Worm (Caenorhabditis elegans) whole organism, young adult: Measurements from ENCODE around the gene ZK742.6.

Experiments
- B0336.3 ChIP-seq: fragments of 200-800 bp; sonication (Bioruptor generic); IDR thresholded peaks from 2 replicates; pipeline ENCODE4 v1.3.6; 2022; ENCODE audit warnings: missing genetic modification characterization, missing compliant biosample characterization
- C17E4.6 ChIP-seq: fragments of 200-800 bp; sonication (Bioruptor generic); IDR thresholded peaks from 2 replicates; pipeline ENCODE4 v1.3.6; 2022; ENCODE audit warnings: missing genetic modification reagents, missing genetic modification characterization, missing compliant biosample characterization
- F33H1.4 ChIP-seq: fragments of 200-800 bp; sonication (Bioruptor generic); IDR thresholded peaks from 2 replicates; pipeline ENCODE4 v1.3.6; 2022; ENCODE audit warnings: missing genetic modification reagents, missing genetic modification characterization, missing compliant biosample characterization
- F39B2.1 ChIP-seq: fragments of 200-800 bp; sonication (Bioruptor generic); IDR thresholded peaks from 2 replicates; pipeline ENCODE4 v1.3.6; 2022; ENCODE audit warnings: missing genetic modification reagents, missing genetic modification characterization, missing compliant biosample characterization
- Y53G8AR.9 ChIP-seq: fragments of 200-800 bp; sonication (Bioruptor generic); conservative IDR thresholded peaks from 2 replicates; pipeline ENCODE4 v1.3.6; 2022; ENCODE audit warnings: missing genetic modification reagents, missing genetic modification characterization, missing compliant biosample characterization
- akir-1 ChIP-seq: fragments of 200-800 bp; sonication (Bioruptor generic); optimal IDR thresholded peaks from 2 replicates; lab custom pipeline; 2018; ENCODE audit warnings: mild to moderate bottlenecking, missing genetic modification characterization, moderate library complexity, missing compliant biosample characterization
- atf-7 ChIP-seq: sonication (generic microtip); optimal IDR thresholded peaks from 2 replicates; lab custom pipeline; 2017; ENCODE audit warnings: mild to moderate bottlenecking, missing genetic modification characterization, missing compliant biosample characterization
- attf-6 ChIP-seq: fragments of 200-800 bp; sonication (Bioruptor generic); IDR thresholded peaks from 2 replicates; pipeline ENCODE4 v1.3.6; 2022; ENCODE audit warnings: missing genetic modification reagents, missing genetic modification characterization, missing compliant biosample characterization
- ccch-3 ChIP-seq: fragments of 200-800 bp; sonication (Bioruptor generic); optimal IDR thresholded peaks from 2 replicates; lab custom pipeline; 2018; ENCODE audit warnings: mild to moderate bottlenecking, missing genetic modification characterization, missing compliant biosample characterization
- cebp-1 ChIP-seq, 2 experiments: fragments of 200-800 bp in 1 of 2; sonication (Bioruptor generic) in 1 of 2; sonication (generic microtip) in 1 of 2; IDR thresholded peaks in 1 of 2; optimal IDR thresholded peaks in 1 of 2; 2 replicates each; pipeline versions ENCODE4 v1.3.6 to Lab custom; 2017 to 2022; ENCODE audit warnings: missing compliant biosample characterization in 2 of 2, missing genetic modification characterization in 2 of 2, mild to moderate bottlenecking in 1 of 2, missing genetic modification reagents in 1 of 2, moderate library complexity in 1 of 2
- ceh-58 ChIP-seq: fragments of 200-800 bp; sonication (Bioruptor generic); IDR thresholded peaks from 2 replicates; pipeline ENCODE4 v1.3.6; 2022; ENCODE audit warnings: missing genetic modification characterization, missing compliant biosample characterization
- dox-1 ChIP-seq: fragments of 200-800 bp; sonication (Bioruptor generic); IDR thresholded peaks from 2 replicates; pipeline ENCODE4 v1.3.6; 2022; ENCODE audit warnings: missing genetic modification reagents, missing genetic modification characterization, missing compliant biosample characterization
- efl-1 ChIP-seq: fragments of 150-350 bp; optimal IDR thresholded peaks from 2 replicates; lab custom pipeline; 2014; ENCODE audit warnings: missing biosample characterization, missing genetic modification reagents, missing genetic modification characterization
- egrh-3 ChIP-seq: fragments of 200-800 bp; sonication (Bioruptor generic); IDR thresholded peaks from 2 replicates; pipeline ENCODE4 v1.3.6; 2022; ENCODE audit warnings: missing genetic modification reagents, missing genetic modification characterization, missing compliant biosample characterization
- hlh-12 ChIP-seq: sonication (generic microtip); optimal IDR thresholded peaks from 2 replicates; lab custom pipeline; 2016; ENCODE audit warnings: missing genetic modification characterization, missing compliant biosample characterization
- hsf-1 ChIP-seq: fragments of 200-800 bp; sonication (Bioruptor generic); IDR thresholded peaks from 2 replicates; pipeline ENCODE4 v1.3.6; 2022; ENCODE audit warnings: missing genetic modification reagents, missing genetic modification characterization, missing compliant biosample characterization
- let-607 ChIP-seq, 2 experiments: fragments of 200-800 bp in 1 of 2; sonication (Bioruptor generic) in 1 of 2; sonication (generic microtip) in 1 of 2; optimal IDR thresholded peaks; 2 replicates each; lab custom pipeline; 2016 to 2018; ENCODE audit warnings: mild to moderate bottlenecking in 2 of 2, missing compliant biosample characterization in 2 of 2, missing genetic modification characterization in 2 of 2, moderate library complexity in 2 of 2, missing genotype in 1 of 2
- lin-26 ChIP-seq: fragments of 200-800 bp; sonication (Bioruptor generic); IDR thresholded peaks from 2 replicates; pipeline ENCODE4 v1.3.6; 2022; ENCODE audit warnings: missing genetic modification reagents, missing genetic modification characterization, missing compliant biosample characterization
- lin-54 ChIP-seq: fragments of 200-800 bp; sonication (Bioruptor generic); optimal IDR thresholded peaks from 2 replicates; lab custom pipeline; 2018; ENCODE audit warnings: mild to moderate bottlenecking, missing genetic modification characterization, missing compliant biosample characterization
- lir-1 ChIP-seq: fragments of 200-800 bp; sonication (Bioruptor generic); conservative IDR thresholded peaks from 2 replicates; pipeline ENCODE4 v1.3.6; 2022; ENCODE audit warnings: missing genetic modification reagents, missing genetic modification characterization, missing compliant biosample characterization
- lsl-1 ChIP-seq: fragments of 200-800 bp; sonication (Bioruptor generic); optimal IDR thresholded peaks from 2 replicates; lab custom pipeline; 2018; ENCODE audit warnings: mild to moderate bottlenecking, missing genetic modification characterization, moderate library complexity, missing compliant biosample characterization
- madf-6 ChIP-seq: fragments of 200-800 bp; sonication (Bioruptor generic); IDR thresholded peaks from 2 replicates; pipeline ENCODE4 v1.3.6; 2022; ENCODE audit warnings: missing genetic modification reagents, missing genetic modification characterization, missing compliant biosample characterization
- madf-8 ChIP-seq: fragments of 200-800 bp; sonication (Bioruptor generic); conservative IDR thresholded peaks from 2 replicates; pipeline ENCODE4 v1.3.6; 2022; ENCODE audit warnings: missing genetic modification reagents, missing genetic modification characterization, missing compliant biosample characterization
- mcd-1 ChIP-seq: fragments of 200-800 bp; sonication (Bioruptor generic); IDR thresholded peaks from 2 replicates; pipeline ENCODE4 v1.3.6; 2022; ENCODE audit warnings: missing genetic modification reagents, missing genetic modification characterization, missing compliant biosample characterization
- mel-28 ChIP-seq: sonication (generic microtip); optimal IDR thresholded peaks from 2 replicates; lab custom pipeline; 2016; ENCODE audit warnings: borderline replicate concordance, mild to moderate bottlenecking, missing genetic modification characterization, missing compliant biosample characterization
- mxl-1 ChIP-seq: sonication (generic microtip); optimal IDR thresholded peaks from 2 replicates; lab custom pipeline; 2016; ENCODE audit warnings: missing genetic modification characterization, missing compliant biosample characterization
- nfyb-1 ChIP-seq: fragments of 200-800 bp; sonication (Bioruptor generic); IDR thresholded peaks from 2 replicates; pipeline ENCODE4 v1.3.6; 2022; ENCODE audit warnings: missing genetic modification reagents, missing genetic modification characterization, missing compliant biosample characterization
- nhr-90 ChIP-seq: sonication (generic microtip); optimal IDR thresholded peaks from 2 replicates; lab custom pipeline; 2016; ENCODE audit warnings: missing genotype, mild to moderate bottlenecking, missing genetic modification characterization, missing compliant biosample characterization
- rec-8 ChIP-seq, 2 experiments: sonication (generic microtip); optimal IDR thresholded peaks; 2 replicates each; lab custom pipeline; 2016; ENCODE audit warnings: mild to moderate bottlenecking in 2 of 2, missing genetic modification characterization in 2 of 2, missing genetic modification reagents in 2 of 2, missing genotype in 2 of 2, missing biosample characterization in 1 of 2, missing compliant biosample characterization in 1 of 2, moderate library complexity in 1 of 2
- sdz-38 ChIP-seq: sonication (generic microtip); optimal IDR thresholded peaks from 2 replicates; lab custom pipeline; 2016; ENCODE audit warnings: missing genotype, missing genetic modification characterization, missing compliant biosample characterization
- sea-2 ChIP-seq: fragments of 200-800 bp; sonication (Bioruptor generic); IDR thresholded peaks from 2 replicates; pipeline ENCODE4 v1.3.6; 2022; ENCODE audit warnings: missing genetic modification characterization, missing compliant biosample characterization
- snpc-1.1 ChIP-seq: sonication (generic microtip); optimal IDR thresholded peaks from 2 replicates; lab custom pipeline; 2017; ENCODE audit warnings: missing genetic modification characterization, mild to moderate bottlenecking, missing compliant biosample characterization, antibody characterized with exemption, moderate library complexity, missing genotype, missing genetic modification reagents; ENCODE audit not compliant: insufficient read depth
- tlf-1 ChIP-seq: fragments of 200-800 bp; sonication (Bioruptor generic); optimal IDR thresholded peaks from 2 replicates; lab custom pipeline; 2018; ENCODE audit warnings: mild to moderate bottlenecking, missing genetic modification characterization, missing compliant biosample characterization
- xnd-1 ChIP-seq: sonication (generic microtip); optimal IDR thresholded peaks from 2 replicates; lab custom pipeline; 2016; ENCODE audit warnings: missing genotype, missing genetic modification reagents, missing genetic modification characterization, missing compliant biosample characterization
- ztf-22 ChIP-seq: fragments of 200-800 bp; sonication (Bioruptor generic); optimal IDR thresholded peaks from 2 replicates; lab custom pipeline; 2018; ENCODE audit warnings: mild to moderate bottlenecking, missing genetic modification characterization, moderate library complexity, missing compliant biosample characterization

Gene ZK742.6

DNA sequence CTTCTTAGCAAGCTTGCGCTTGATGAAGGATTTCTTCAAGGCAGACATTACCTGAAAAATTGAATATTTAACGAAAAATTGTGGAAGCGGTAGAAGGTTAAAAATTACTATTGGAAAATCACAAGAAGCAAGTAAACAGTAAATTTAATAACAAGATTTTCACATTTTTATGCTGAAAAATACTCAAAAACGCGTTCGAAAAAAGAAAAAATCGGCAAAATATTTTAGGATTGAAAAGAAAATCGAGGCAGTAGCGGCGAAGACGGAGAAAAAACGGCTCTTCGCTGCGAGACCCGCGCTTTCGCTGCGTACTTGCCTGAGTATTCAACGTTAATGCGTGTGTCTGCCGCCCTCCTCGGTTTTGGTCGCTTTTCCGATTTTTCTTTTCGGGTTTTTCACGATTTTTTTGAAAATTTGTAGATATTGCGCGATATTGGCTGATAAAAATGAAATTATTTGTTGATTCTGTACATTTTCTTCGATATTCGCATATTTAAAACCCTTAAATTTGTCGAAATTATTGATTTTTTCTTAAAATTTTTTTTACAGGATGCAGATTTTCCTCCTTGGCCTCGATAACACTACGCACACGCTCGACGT is 38.6 kb downstream of the ZK742.6 start, which contains the start of the genes rpl-39 and rps-30 (continued):
- TF ChIP-seq mel-28: no peak
- no peak for TF ChIP-seq madf-8 (GFP tag; lab: Robert Waterston, UW)
- peak; percentile 24 for TF ChIP-seq efl-1
- no peak; the same call in 1 of the 2 replicates for TF ChIP-seq dox-1 (GFP tag; lab: Robert Waterston, UW)
- no peak for TF ChIP-seq ceh-58 (GFP tag; lab: Robert Waterston, UW)
- TF ChIP-seq let-607 (tag; optimal IDR thresholded peaks at IDR 0.05; lab: Kevin White, UChicago): peak in 1 of 2 experiments; percentile 22
- peak; percentile 29 for TF ChIP-seq snpc-1.1 (tag; lab: Kevin White, UChicago)
- TF ChIP-seq lir-1 (GFP tag; lab: Robert Waterston, UW): no peak
- no peak for TF ChIP-seq sdz-38 (tag; lab: Kevin White, UChicago)
- peak; percentile 33 for TF ChIP-seq lsl-1 (GFP tag; lab: Kevin White, UChicago)
- TF ChIP-seq ccch-3 (GFP tag; lab: Kevin White, UChicago): no peak

DNA sequence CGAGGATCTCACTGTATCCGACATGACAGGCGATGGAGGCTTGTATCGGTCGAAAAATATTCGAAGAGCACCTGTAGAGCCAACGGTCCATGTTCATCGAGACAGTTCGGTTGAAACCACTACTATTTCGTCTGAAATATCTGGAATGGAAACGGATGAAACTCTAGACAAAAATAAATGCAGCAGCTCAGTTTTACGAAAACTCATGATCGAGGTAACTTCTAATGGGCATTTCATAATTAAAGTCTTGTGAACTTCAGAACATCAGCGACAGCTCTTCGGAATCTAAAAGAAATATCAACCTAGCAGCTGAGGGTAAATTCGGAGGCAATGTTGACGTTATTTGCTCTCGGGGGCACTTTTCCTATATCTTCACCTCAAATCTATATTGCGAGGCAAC is 39.5 kb downstream of the ZK742.6 start:
- TF ChIP-seq hlh-12 (tag; lab: Kevin White, UChicago) (no peak), lin-54 (peak; percentile 2), mcd-1 (peak; percentile 21; the same call in 1 of the 2 replicates), xnd-1 (tag; lab: Kevin White, UChicago) (no peak), rec-8 (tag; optimal IDR thresholded peaks at IDR 0.05; lab: Kevin White, UChicago) (no peak), madf-6 (GFP tag; lab: Robert Waterston, UW) (peak; percentile 48; the same call in 1 of the 2 replicates), nfyb-1 (no peak), cebp-1 (GFP tag; IDR thresholded peaks at IDR 0.05; lab: Robert Waterston, UW) (no peak), cebp-1 (tag; optimal IDR thresholded peaks at IDR 0.05; lab: Kevin White, UChicago) (no peak), madf-8 (GFP tag; lab: Robert Waterston, UW) (no peak), akir-1 (GFP tag; lab: Kevin White, UChicago) (no peak), F33H1.4 (GFP tag; lab: Robert Waterston, UW) (peak; percentile 8; the same call in 1 of the 2 replicates), C17E4.6 (GFP tag; lab: Robert Waterston, UW) (no peak), lin-26 (GFP tag; lab: Robert Waterston, UW) (no peak), F39B2.1 (GFP tag; lab: Robert Waterston, UW) (no peak), hsf-1 (GFP tag; lab: Robert Waterston, UW) (0 out of 2 replicates have a peak, but pooled peaks have one; percentile 66), egrh-3 (GFP tag; lab: Robert Waterston, UW) (no peak), B0336.3 (GFP tag; lab: Robert Waterston, UW) (peak; percentile 75), nhr-90 (tag; lab: Kevin White, UChicago) (no peak), efl-1 (no peak), atf-7 (tag; lab: Kevin White, UChicago) (no peak), ztf-22 (GFP tag; lab: Kevin White, UChicago) (no peak), Y53G8AR.9 (0 out of 2 replicates have a peak, but pooled peaks have one; percentile 27), tlf-1 (GFP tag; lab: Kevin White, UChicago) (peak; percentile 20), sea-2 (no peak), attf-6 (GFP tag; lab: Robert Waterston, UW) (peak; percentile 16; the same call in 1 of the 2 replicates), dox-1 (GFP tag; lab: Robert Waterston, UW) (peak; percentile 28; the same call in 1 of the 2 replicates), mxl-1 (no peak)
- TF ChIP-seq, all 124 proteins: peak for 10
